Worm (Caenorhabditis elegans) whole organism, early embryonic: Measurements from ENCODE around the gene unc-51.

Source experiments
- B0310.2 ChIP-seq: sonication (generic microtip); optimal IDR thresholded peaks from 2 replicates; lab custom pipeline; 2016; ENCODE audit warnings: mild to moderate bottlenecking, missing genetic modification characterization, missing compliant biosample characterization
- F13C5.2 ChIP-seq: sonication (generic microtip); optimal IDR thresholded peaks from 2 replicates; lab custom pipeline; 2017; ENCODE audit warnings: mild to moderate bottlenecking, missing genetic modification characterization, inconsistent platforms, missing compliant biosample characterization
- ama-1 ChIP-seq: fragments of 150-350 bp; optimal IDR thresholded peaks from 2 replicates; lab custom pipeline; 2014
- ets-7 ChIP-seq: sonication (generic microtip); optimal IDR thresholded peaks from 2 replicates; lab custom pipeline; 2016; ENCODE audit warnings: missing genotype, missing genetic modification characterization, missing compliant biosample characterization
- pes-1 ChIP-seq: fragments of 200-800 bp; sonication (Bioruptor generic); IDR thresholded peaks from 2 replicates; pipeline ENCODE4 v1.3.6; 2022; ENCODE audit warnings: missing genetic modification reagents, missing genetic modification characterization, missing compliant biosample characterization
- sea-1 ChIP-seq: fragments of 200-800 bp; sonication (Bioruptor generic); conservative IDR thresholded peaks from 2 replicates; pipeline ENCODE4 v1.3.6; 2022; ENCODE audit warnings: missing genetic modification characterization, missing compliant biosample characterization
- tbx-11 ChIP-seq: fragments of 200-800 bp; sonication (Bioruptor generic); IDR thresholded peaks from 2 replicates; pipeline ENCODE4 v1.3.6; 2022; ENCODE audit warnings: missing genetic modification characterization, missing compliant biosample characterization
- tbx-37 ChIP-seq: fragments of 200-800 bp; sonication (Bioruptor generic); conservative IDR thresholded peaks from 2 replicates; pipeline ENCODE4 v1.3.6; 2022; ENCODE audit warnings: missing genetic modification reagents, missing genetic modification characterization, missing compliant biosample characterization
- tra-4 ChIP-seq: sonication (generic microtip); optimal IDR thresholded peaks from 2 replicates; lab custom pipeline; 2017; ENCODE audit warnings: missing genetic modification characterization, missing compliant biosample characterization

- TF ChIP-seq tra-4 (tag; lab: Kevin White, UChicago) (no peak), B0310.2 (tag; lab: Kevin White, UChicago) (no peak), pes-1 (GFP tag; lab: Robert Waterston, UW) (no peak), ama-1 (no peak), sea-1 (GFP tag; lab: Robert Waterston, UW) (no peak), tbx-11 (GFP tag; lab: Robert Waterston, UW) (no peak), ets-7 (tag; lab: Kevin White, UChicago) (no peak), tbx-37 (no peak), F13C5.2 (tag; lab: Kevin White, UChicago) (no peak)
Observed at ce11 chrV:19955171-19955570, 49.1 kb downstream of the unc-51 start, which contains the start of gene abhd-3.1.
